Worm (Caenorhabditis elegans) whole organism, L2 larva: ENCODE results near the gene srab-10.

Experiments
- R02D3.7 ChIP-seq: fragments of 150-350 bp; optimal IDR thresholded peaks from 2 replicates; lab custom pipeline; 2014; ENCODE audit warnings: missing biosample characterization, missing genetic modification characterization
- alr-1 ChIP-seq: fragments of 150-350 bp; optimal IDR thresholded peaks from 2 replicates; lab custom pipeline; 2014; ENCODE audit warnings: missing biosample characterization, missing genetic modification characterization
- aly-2 ChIP-seq: fragments of 150-350 bp; optimal IDR thresholded peaks from 2 replicates; lab custom pipeline; 2014; ENCODE audit warnings: missing biosample characterization, missing genetic modification characterization
- ama-1 ChIP-seq: fragments of 150-350 bp; optimal IDR thresholded peaks from 2 replicates; lab custom pipeline; 2018; ENCODE audit warnings: inconsistent platforms
- blmp-1 ChIP-seq: sonication (generic microtip); optimal IDR thresholded peaks from 2 replicates; lab custom pipeline; 2017; ENCODE audit warnings: missing genetic modification characterization, mild to moderate bottlenecking, missing compliant biosample characterization, antibody characterized with exemption, moderate library complexity; ENCODE audit not compliant: insufficient read depth
- ceh-16 ChIP-seq: fragments of 150-350 bp; optimal IDR thresholded peaks from 2 replicates; lab custom pipeline; 2014; ENCODE audit warnings: missing biosample characterization, missing genetic modification characterization
- ceh-82 ChIP-seq: fragments of 150-350 bp; optimal IDR thresholded peaks from 2 replicates; lab custom pipeline; 2014; ENCODE audit warnings: missing biosample characterization, missing genetic modification characterization
- dmd-4 ChIP-seq: sonication (generic microtip); optimal IDR thresholded peaks from 2 replicates; lab custom pipeline; 2017; ENCODE audit warnings: missing biosample characterization, missing genetic modification characterization
- egl-27 ChIP-seq: sonication (generic microtip); optimal IDR thresholded peaks from 3 replicates; lab custom pipeline; 2017; ENCODE audit warnings: missing biosample characterization, missing genetic modification reagents, missing genetic modification characterization
- fos-1 ChIP-seq: fragments of 150-350 bp; optimal IDR thresholded peaks from 2 replicates; lab custom pipeline; 2014; ENCODE audit warnings: missing biosample characterization, missing genetic modification characterization
- lin-11 ChIP-seq: fragments of 150-350 bp; sonication (generic microtip); optimal IDR thresholded peaks from 2 replicates; lab custom pipeline; 2014; ENCODE audit warnings: missing biosample characterization, missing genetic modification characterization, inconsistent platforms, mixed read lengths
- lin-13 ChIP-seq: fragments of 150-350 bp; optimal IDR thresholded peaks from 2 replicates; lab custom pipeline; 2014; ENCODE audit warnings: missing biosample characterization, missing genetic modification reagents, missing genetic modification characterization
- lin-39 ChIP-seq: fragments of 150-350 bp; optimal IDR thresholded peaks from 2 replicates; lab custom pipeline; 2014; ENCODE audit warnings: missing biosample characterization, missing genetic modification reagents, missing genetic modification characterization
- lsy-2 ChIP-seq, 2 experiments: fragments of 150-350 bp in 1 of 2; sonication (generic microtip) in 1 of 2; optimal IDR thresholded peaks; 2 replicates each; lab custom pipeline; 2014 to 2017; ENCODE audit warnings: missing biosample characterization in 2 of 2, missing genetic modification characterization in 2 of 2
- mab-5 ChIP-seq: fragments of 150-350 bp; optimal IDR thresholded peaks from 2 replicates; lab custom pipeline; 2014; ENCODE audit warnings: missing biosample characterization, missing genetic modification characterization
- mbf-1 ChIP-seq: sonication (generic microtip); optimal IDR thresholded peaks from 2 replicates; lab custom pipeline; 2017; ENCODE audit warnings: missing biosample characterization, missing genetic modification characterization
- mdl-1 ChIP-seq, 2 experiments: fragments of 150-350 bp in 1 of 2; sonication (generic microtip) in 1 of 2; optimal IDR thresholded peaks; 2 replicates each; lab custom pipeline; 2017; ENCODE audit warnings: missing biosample characterization in 2 of 2, missing genetic modification characterization in 2 of 2
- nhr-10 ChIP-seq: sonication (generic microtip); optimal IDR thresholded peaks from 2 replicates; lab custom pipeline; 2017; ENCODE audit warnings: missing biosample characterization, missing genetic modification characterization
- nhr-129 ChIP-seq: fragments of 150-350 bp; optimal IDR thresholded peaks from 2 replicates; lab custom pipeline; 2014; ENCODE audit warnings: missing biosample characterization, missing genetic modification characterization
- nhr-21 ChIP-seq: fragments of 150-350 bp; optimal IDR thresholded peaks from 2 replicates; lab custom pipeline; 2014; ENCODE audit warnings: missing biosample characterization, missing genetic modification characterization
- nhr-23 ChIP-seq: fragments of 150-350 bp; optimal IDR thresholded peaks from 2 replicates; lab custom pipeline; 2014; ENCODE audit warnings: missing biosample characterization, missing genetic modification reagents, missing genetic modification characterization
- nhr-6 ChIP-seq: fragments of 150-350 bp; optimal IDR thresholded peaks from 2 replicates; lab custom pipeline; 2014; ENCODE audit warnings: missing biosample characterization, missing genetic modification characterization
- nhr-77 ChIP-seq: fragments of 150-350 bp; optimal IDR thresholded peaks from 2 replicates; lab custom pipeline; 2014; ENCODE audit warnings: missing biosample characterization, missing genetic modification characterization
- skn-1 ChIP-seq: sonication (generic microtip); optimal IDR thresholded peaks from 2 replicates; lab custom pipeline; 2017; ENCODE audit warnings: missing biosample characterization, missing genetic modification characterization
- sma-3 ChIP-seq: sonication (generic microtip); optimal IDR thresholded peaks from 2 replicates; lab custom pipeline; 2016; ENCODE audit warnings: missing genetic modification reagents, missing genetic modification characterization, missing compliant biosample characterization
- sma-9 ChIP-seq, 2 experiments: fragments of 150-350 bp in 1 of 2; sonication (generic microtip) in 1 of 2; optimal IDR thresholded peaks; 2 replicates each; lab custom pipeline; 2014 to 2016; ENCODE audit warnings: missing genetic modification characterization in 2 of 2, mild to moderate bottlenecking in 1 of 2, missing biosample characterization in 1 of 2, missing compliant biosample characterization in 1 of 2, missing genetic modification reagents in 1 of 2, moderate library complexity in 1 of 2
- unc-62 ChIP-seq: fragments of 150-350 bp; optimal IDR thresholded peaks from 2 replicates; lab custom pipeline; 2014; ENCODE audit warnings: missing biosample characterization, missing genetic modification reagents, missing genetic modification characterization
- zag-1 ChIP-seq: fragments of 150-350 bp; optimal IDR thresholded peaks from 2 replicates; lab custom pipeline; 2014; ENCODE audit warnings: missing biosample characterization, missing genetic modification characterization
- ztf-1 ChIP-seq: fragments of 200-800 bp; sonication (Bioruptor generic); conservative IDR thresholded peaks from 2 replicates; pipeline ENCODE4 v1.3.6; 2022; ENCODE audit warnings: missing genetic modification characterization, missing compliant biosample characterization

Gene srab-10

DNA sequence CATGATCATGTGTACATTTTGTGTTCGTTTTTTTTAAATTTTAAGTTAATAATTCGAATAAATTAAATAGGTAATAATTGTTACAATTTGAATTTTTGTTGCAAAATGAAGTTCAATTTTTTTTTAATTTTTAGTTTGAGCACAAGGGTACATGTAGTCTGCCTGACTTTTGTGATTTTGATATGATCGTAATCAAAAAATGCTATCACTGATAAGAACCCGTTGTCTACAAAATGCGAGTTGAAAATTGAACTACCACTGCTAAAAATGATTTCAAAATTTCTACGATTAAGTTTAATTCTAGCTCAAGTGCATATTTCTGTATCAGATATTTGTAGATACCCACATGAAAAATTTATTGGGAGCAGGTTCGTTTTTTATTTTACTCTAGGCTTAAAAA is 26.2 kb downstream of the srab-10 start, which contains the start of gene clec-210:
Gene clec-210, plus strand, starts transcription at position 211 of the 400 bp plus-strand sequence.
- no peak for TF ChIP-seq ama-1 (lab: Kevin White, UChicago)
- no peak for TF ChIP-seq lin-11 (tag; lab: Kevin White, UChicago)
- TF ChIP-seq nhr-21 (tag; lab: Kevin White, UChicago): no peak
- TF ChIP-seq fos-1 (tag; lab: Kevin White, UChicago): peak; percentile 28
- no peak for TF ChIP-seq R02D3.7 (tag; lab: Kevin White, UChicago)
- TF ChIP-seq sma-3 (GFP tag; lab: Kevin White, UChicago): no peak

DNA sequence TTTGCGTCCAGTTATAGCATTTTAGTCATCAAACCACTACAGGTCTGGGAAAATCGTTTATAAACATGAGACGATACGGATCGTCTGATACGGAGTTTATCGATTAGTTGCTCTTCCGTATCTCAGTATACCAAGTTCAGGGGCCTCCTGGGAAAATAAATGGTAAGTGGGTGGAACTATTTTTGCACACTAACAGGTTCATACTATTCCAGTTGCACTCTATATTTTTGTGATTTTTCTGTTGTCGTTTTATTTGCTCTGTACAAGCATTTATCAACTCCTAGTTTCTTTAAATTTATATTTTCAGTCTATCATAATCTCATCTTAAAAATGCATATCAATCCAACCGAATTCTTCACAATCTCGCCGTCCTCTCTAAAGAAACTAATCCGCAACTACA is 29.4 kb downstream of the srab-10 start, which contains the start of gene Y73C8C.3:
Gene Y73C8C.3, plus strand, starts transcription at position 301 of the 400 bp plus-strand sequence.
- TF ChIP-seq dmd-4 (tag; lab: Kevin White, UChicago) (no peak), fos-1 (tag; lab: Kevin White, UChicago) (no peak), lin-39 (no peak), ztf-1 (GFP tag; lab: Robert Waterston, UW) (no peak), mdl-1 (tag; optimal IDR thresholded peaks at IDR 0.05; lab: Kevin White, UChicago) (no peak)
- TF ChIP-seq, all 48 proteins: peak for 0

DNA sequence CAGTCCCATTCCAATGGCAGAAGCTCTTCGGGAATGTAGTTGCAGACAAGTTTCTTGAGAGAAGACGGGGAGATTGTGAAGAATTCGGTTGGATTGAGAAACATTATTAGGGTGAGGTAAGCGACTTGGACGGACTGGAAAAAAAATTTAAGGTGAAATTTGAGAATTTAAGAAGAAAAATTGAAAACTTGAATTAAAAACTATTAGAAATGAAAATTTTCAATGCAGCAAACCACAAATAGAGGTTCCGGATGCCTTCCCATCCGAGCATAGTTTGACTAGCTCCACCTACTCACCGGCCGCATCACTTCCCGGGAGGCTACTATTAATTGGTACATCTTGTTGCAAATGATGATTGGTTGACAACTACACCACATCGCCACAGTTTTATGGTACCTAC is 30.6 kb downstream of the srab-10 start, which contains the start of gene Y73C8C.8:
Gene Y73C8C.8, minus strand, starts transcription at position 101 of the 400 bp plus-strand sequence.
- no peak for TF ChIP-seq nhr-77
- TF ChIP-seq nhr-6 (tag; lab: Kevin White, UChicago): no peak
- no peak for TF ChIP-seq aly-2 (tag; lab: Kevin White, UChicago)
- no peak for TF ChIP-seq ceh-16 (tag; lab: Kevin White, UChicago)
- no peak for TF ChIP-seq zag-1 (tag; lab: Kevin White, UChicago)
- TF ChIP-seq mdl-1 (tag; optimal IDR thresholded peaks at IDR 0.05; lab: Kevin White, UChicago): no peak
- TF ChIP-seq alr-1 (tag; lab: Kevin White, UChicago): no peak
- no peak for TF ChIP-seq lin-39
- TF ChIP-seq blmp-1 (tag; lab: Kevin White, UChicago): no peak
- no peak for TF ChIP-seq lin-11 (tag; lab: Kevin White, UChicago)

DNA sequence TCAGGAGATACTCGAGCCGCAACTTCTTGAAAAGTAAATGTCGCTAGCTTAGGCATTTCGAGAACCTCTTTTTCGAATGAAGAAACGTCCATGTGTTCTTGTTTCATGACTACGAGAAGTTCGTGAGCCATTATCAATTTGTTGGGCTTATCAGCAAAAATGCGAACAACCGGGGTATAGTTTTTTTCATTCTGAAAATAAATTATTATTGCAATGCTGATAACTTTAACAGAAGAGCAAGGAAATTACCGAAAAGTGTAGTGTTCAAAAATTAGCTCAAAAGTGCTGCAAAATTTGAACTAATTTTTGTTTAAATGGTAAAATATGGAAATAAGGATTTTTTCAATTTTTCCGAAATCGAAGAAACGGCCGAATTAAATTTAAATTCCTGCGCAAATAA is 32.2 kb downstream of the srab-10 start:
- no peak for TF ChIP-seq nhr-23
- TF ChIP-seq mbf-1: no peak
- no peak for TF ChIP-seq mdl-1 (tag; optimal IDR thresholded peaks at IDR 0.05; lab: Kevin White, UChicago)
- no peak for TF ChIP-seq R02D3.7 (tag; lab: Kevin White, UChicago)
- peak; percentile 22 for TF ChIP-seq fos-1 (tag; lab: Kevin White, UChicago)
- TF ChIP-seq, all 48 proteins: peak for 1

DNA sequence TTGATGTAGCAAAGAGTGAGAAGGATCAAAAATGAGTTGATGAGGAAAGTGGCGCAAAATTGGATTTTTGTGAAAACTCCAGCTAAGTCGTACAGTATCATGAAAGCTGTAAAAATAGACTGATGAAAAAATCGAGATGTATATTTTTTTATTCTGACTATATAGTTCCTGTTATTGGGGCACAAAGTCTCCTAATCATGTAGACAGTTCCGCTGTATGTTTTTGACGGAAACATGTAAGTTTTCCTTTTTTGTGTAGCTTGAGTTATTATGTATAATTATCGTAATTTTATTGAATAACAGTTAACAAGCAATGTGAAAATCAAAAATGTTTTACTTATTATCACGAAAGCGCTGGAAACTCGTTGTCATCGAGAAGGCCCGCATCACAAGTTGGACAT is 36.9 kb downstream of the srab-10 start, which contains the start of gene str-68:
Gene str-68, minus strand, starts transcription at position 101 of the 400 bp plus-strand sequence.
- no peak for TF ChIP-seq zag-1 (tag; lab: Kevin White, UChicago)
- TF ChIP-seq unc-62 (GFP tag; lab: Kevin White, UChicago): no peak
- TF ChIP-seq mab-5: no peak
- no peak for TF ChIP-seq lsy-2 (tag; optimal IDR thresholded peaks at IDR 0.05; lab: Kevin White, UChicago)
- TF ChIP-seq lin-13 (GFP tag; lab: Kevin White, UChicago): no peak
- TF ChIP-seq skn-1: no peak

DNA sequence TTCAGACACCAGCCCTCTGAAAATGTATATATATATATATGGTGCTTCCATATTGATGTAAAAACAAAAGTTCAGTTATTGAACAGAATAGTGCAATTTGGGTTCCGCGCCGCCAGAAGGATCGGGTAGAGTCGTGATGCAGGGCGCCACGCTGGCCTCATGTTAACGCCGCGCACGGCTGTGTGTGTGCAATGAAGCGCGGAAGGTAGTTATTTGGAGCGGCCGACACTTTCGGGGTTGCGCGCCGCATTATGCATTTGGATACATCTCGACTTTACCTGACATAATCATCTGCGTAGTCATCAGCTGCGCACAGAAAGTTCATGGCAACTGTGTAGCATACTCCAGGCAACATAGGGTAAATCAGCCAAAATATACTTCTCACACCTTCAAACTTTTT is 37.6 kb downstream of the srab-10 start:
- TF ChIP-seq nhr-10 (tag; lab: Kevin White, UChicago): no peak
- TF ChIP-seq nhr-129 (tag; lab: Kevin White, UChicago): no peak
- TF ChIP-seq egl-27 (tag; lab: Kevin White, UChicago): no peak
- TF ChIP-seq fos-1 (tag; lab: Kevin White, UChicago): no peak
- TF ChIP-seq aly-2 (tag; lab: Kevin White, UChicago): no peak
- TF ChIP-seq ztf-1 (GFP tag; lab: Robert Waterston, UW): no peak
- no peak for TF ChIP-seq sma-9 (GFP tag; optimal IDR thresholded peaks at IDR 0.05; lab: Kevin White, UChicago)
- no peak for TF ChIP-seq sma-9 (tag; optimal IDR thresholded peaks at IDR 0.05; lab: Kevin White, UChicago)
- no peak for TF ChIP-seq nhr-77
- no peak for TF ChIP-seq ama-1 (lab: Kevin White, UChicago)

DNA sequence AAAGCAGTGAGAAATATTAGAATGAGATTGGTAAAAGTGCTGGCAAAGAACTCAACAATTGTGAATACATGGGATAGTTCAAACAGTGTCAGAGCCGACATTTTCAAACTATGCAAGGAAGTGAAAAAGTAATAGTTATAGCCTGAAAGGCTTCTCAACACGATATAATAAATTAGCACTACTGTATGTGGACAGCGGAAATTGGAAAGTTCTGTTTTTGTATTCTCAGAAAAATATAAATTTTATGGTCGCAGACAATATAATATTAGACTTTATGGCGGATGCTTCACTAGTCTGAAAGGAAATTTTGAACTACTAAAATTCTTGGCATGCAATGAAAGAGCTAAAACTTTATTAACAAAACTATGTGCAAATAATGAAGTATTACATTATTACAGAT is 38.6 kb downstream of the srab-10 start, which contains the start of gene str-69:
Gene str-69, minus strand, starts transcription at position 101 of the 400 bp plus-strand sequence.
- TF ChIP-seq fos-1 (tag; lab: Kevin White, UChicago) (no peak), R02D3.7 (tag; lab: Kevin White, UChicago) (no peak), mdl-1 (tag; optimal IDR thresholded peaks at IDR 0.05; lab: Kevin White, UChicago) (no peak), ceh-82 (tag; lab: Kevin White, UChicago) (no peak), lin-11 (tag; lab: Kevin White, UChicago) (no peak), nhr-77 (no peak), aly-2 (tag; lab: Kevin White, UChicago) (no peak)
- TF ChIP-seq, all 48 proteins: peak for 0
